Worm (Caenorhabditis elegans): ENCODE results near the gene faah-6.

ce11 chrIII:11635000-11635399, 15.3 kb upstream of the faah-6 start:
- TF ChIP-seq lsy-2 (tag; optimal IDR thresholded peaks at IDR 0.05) (no peak), nhr-76 (tag; optimal IDR thresholded peaks at IDR 0.05) (no peak), snpc-4 (tag; optimal IDR thresholded peaks at IDR 0.05) (no peak), pha-4 (tag; optimal IDR thresholded peaks at IDR 0.05) (no peak), hlh-1 (tag; optimal IDR thresholded peaks at IDR 0.05) (no peak), unc-39 (tag; optimal IDR thresholded peaks at IDR 0.05) (no peak), ces-1 (GFP tag; optimal IDR thresholded peaks at IDR 0.05) (no peak), lin-13 (tag; optimal IDR thresholded peaks at IDR 0.05) (no peak), nhr-28 (tag; optimal IDR thresholded peaks at IDR 0.05) (no peak)

Data from whole organism, mixed stage, embryonic.